Fruit fly (Drosophila melanogaster) whole organism, embryonic: ENCODE results near the gene Kah.
A peak's percentile ranks its signal among the peaks of the same experiment; 100 is the strongest.

ENCODE experiments used
- Abd-B ChIP-seq: fragments of 200-800 bp; sonication (Bioruptor generic); optimal IDR thresholded peaks from 2 replicates; lab custom pipeline; 2018; ENCODE audit warnings: missing biosample characterization, mild to moderate bottlenecking, missing genetic modification characterization, moderate library complexity
- Atf-2 ChIP-seq: fragments of 200-800 bp; sonication (Bioruptor generic); optimal IDR thresholded peaks from 2 replicates; lab custom pipeline; 2016; ENCODE audit warnings: missing biosample characterization, missing genetic modification characterization
- CG10209 ChIP-seq: fragments of 200-800 bp; sonication (Bioruptor generic); optimal IDR thresholded peaks from 3 replicates; lab custom pipeline; 2017; ENCODE audit warnings: missing biosample characterization, mild to moderate bottlenecking, missing genetic modification characterization, missing genetic modification reagents
- CG10565 ChIP-seq: fragments of 200-800 bp; sonication (Bioruptor generic); optimal IDR thresholded peaks from 3 replicates; lab custom pipeline; 2016; ENCODE audit warnings: missing biosample characterization, mild to moderate bottlenecking, missing genetic modification characterization
- CG12299 ChIP-seq: fragments of 200-800 bp; sonication (Bioruptor generic); optimal IDR thresholded peaks from 2 replicates; lab custom pipeline; 2018; ENCODE audit warnings: missing biosample characterization, mild to moderate bottlenecking, missing genetic modification characterization
- CG12659 ChIP-seq: fragments of 200-800 bp; sonication (Bioruptor generic); optimal IDR thresholded peaks from 3 replicates; lab custom pipeline; 2017; ENCODE audit warnings: mild to moderate bottlenecking, missing biosample characterization, missing genetic modification reagents, missing genetic modification characterization
- CG12769 ChIP-seq: fragments of 200-800 bp; sonication (Bioruptor generic); optimal IDR thresholded peaks from 2 replicates; lab custom pipeline; 2019; ENCODE audit warnings: missing biosample characterization, mild to moderate bottlenecking, missing genetic modification characterization, moderate library complexity
- CG14710 ChIP-seq: fragments of 200-800 bp; sonication (Bioruptor generic); optimal IDR thresholded peaks from 3 replicates; lab custom pipeline; 2019; ENCODE audit warnings: missing biosample characterization, mild to moderate bottlenecking, missing genetic modification characterization, moderate library complexity
- CG16815 ChIP-seq: fragments of 200-800 bp; sonication (Bioruptor generic); optimal IDR thresholded peaks from 3 replicates; lab custom pipeline; 2017; ENCODE audit warnings: missing biosample characterization, mild to moderate bottlenecking, missing genetic modification characterization
- CG16863 ChIP-seq: fragments of 200-800 bp; sonication (Bioruptor generic); optimal IDR thresholded peaks from 3 replicates; lab custom pipeline; 2016; ENCODE audit warnings: missing biosample characterization, missing genetic modification characterization
- CG17612 ChIP-seq: fragments of 200-800 bp; sonication (Bioruptor generic); IDR thresholded peaks from 2 replicates; pipeline ENCODE4 v1.3.6; 2022; ENCODE audit warnings: missing biosample characterization, missing genetic modification characterization
- CG17802 ChIP-seq: fragments of 200-800 bp; sonication (Bioruptor generic); optimal IDR thresholded peaks from 2 replicates; lab custom pipeline; 2018; ENCODE audit warnings: missing biosample characterization, mild to moderate bottlenecking, missing genetic modification characterization, moderate library complexity
- CG17829 ChIP-seq: fragments of 200-800 bp; optimal IDR thresholded peaks from 2 replicates; lab custom pipeline; 2019; ENCODE audit warnings: missing biosample characterization, mild to moderate bottlenecking, missing genetic modification characterization, moderate library complexity
- CG6683 ChIP-seq: fragments of 200-800 bp; sonication (Bioruptor generic); optimal IDR thresholded peaks from 2 replicates; lab custom pipeline; 2017; ENCODE audit warnings: missing biosample characterization, mild to moderate bottlenecking, missing genetic modification characterization, missing genetic modification reagents
- CG7745 ChIP-seq: fragments of 200-800 bp; sonication (Bioruptor generic); optimal IDR thresholded peaks from 2 replicates; lab custom pipeline; 2018; ENCODE audit warnings: missing biosample characterization, mild to moderate bottlenecking, missing genetic modification characterization, moderate library complexity
- CG7786 ChIP-seq: fragments of 200-800 bp; sonication (Bioruptor generic); optimal IDR thresholded peaks from 2 replicates; lab custom pipeline; 2016; ENCODE audit warnings: missing biosample characterization, missing genetic modification characterization
- CG7963 ChIP-seq: fragments of 200-800 bp; sonication (Bioruptor generic); IDR thresholded peaks from 3 replicates; pipeline ENCODE4 v1.3.6; 2022; ENCODE audit warnings: missing biosample characterization, missing genetic modification characterization; ENCODE audit not compliant: partially characterized antibody
- D19A ChIP-seq: fragments of 200-800 bp; optimal IDR thresholded peaks from 3 replicates; lab custom pipeline; 2019; ENCODE audit warnings: missing biosample characterization, mild to moderate bottlenecking, missing genetic modification characterization, moderate library complexity
- Dad ChIP-seq: fragments of 200-800 bp; sonication (Bioruptor generic); optimal IDR thresholded peaks from 3 replicates; lab custom pipeline; 2016; ENCODE audit warnings: missing biosample characterization, missing genetic modification characterization
- Doc2 ChIP-seq: fragments of 200-800 bp; sonication (Bioruptor generic); IDR thresholded peaks from 2 replicates; pipeline ENCODE4 v1.3.6; 2022; ENCODE audit warnings: missing biosample characterization, missing genetic modification characterization
- Eip74EF ChIP-seq, 2 experiments: fragments of 200-800 bp in 1 of 2; fragments of >200 bp in 1 of 2; sonication (Bioruptor generic) in 1 of 2; optimal IDR thresholded peaks; 2 replicates each; lab custom pipeline; 2017 to 2019; ENCODE audit warnings: missing biosample characterization in 2 of 2, missing genetic modification characterization in 2 of 2, mild to moderate bottlenecking in 1 of 2, moderate library complexity in 1 of 2
- Gsc ChIP-seq: fragments of 200-800 bp; sonication (Bioruptor generic); IDR thresholded peaks from 2 replicates; pipeline ENCODE4 v1.3.6; 2022; ENCODE audit warnings: missing biosample characterization, missing genetic modification characterization
- MTF-1 ChIP-seq: fragments of 200-800 bp; sonication (Bioruptor generic); optimal IDR thresholded peaks from 2 replicates; lab custom pipeline; 2018; ENCODE audit warnings: missing biosample characterization, mild to moderate bottlenecking, missing genetic modification characterization, borderline replicate concordance
- Med ChIP-seq: fragments of 200-800 bp; sonication (Bioruptor generic); peaks from one replicate; lab custom pipeline; 2016; ENCODE audit warnings: missing biosample characterization, missing genetic modification characterization, mild to moderate bottlenecking, inconsistent platforms, moderate library complexity
- Neu2 ChIP-seq: fragments of 200-800 bp; sonication (Bioruptor generic); optimal IDR thresholded peaks from 3 replicates; lab custom pipeline; 2016; ENCODE audit warnings: missing biosample characterization, missing genetic modification characterization, borderline replicate concordance
- Oli ChIP-seq: fragments of 200-800 bp; sonication (Bioruptor generic); optimal IDR thresholded peaks from 2 replicates; lab custom pipeline; 2018; ENCODE audit warnings: missing biosample characterization, mild to moderate bottlenecking, missing genetic modification characterization, moderate library complexity
- Ravus ChIP-seq: fragments of 200-800 bp; sonication (Bioruptor generic); IDR thresholded peaks from 2 replicates; pipeline ENCODE4 v1.3.6; 2022; ENCODE audit warnings: missing biosample characterization, missing genetic modification characterization
- Rx ChIP-seq: fragments of 200-800 bp; sonication (Bioruptor generic); IDR thresholded peaks from 2 replicates; pipeline ENCODE4 v1.3.6; 2022; ENCODE audit warnings: missing biosample characterization, missing genetic modification characterization
- bab2 ChIP-seq: fragments of 200-800 bp; sonication (Bioruptor generic); optimal IDR thresholded peaks from 2 replicates; lab custom pipeline; 2016; ENCODE audit warnings: missing biosample characterization, missing genetic modification characterization
- bcd ChIP-seq: fragments of 200-800 bp; sonication (Bioruptor generic); optimal IDR thresholded peaks from 2 replicates; lab custom pipeline; 2017; ENCODE audit warnings: missing biosample characterization, mild to moderate bottlenecking, missing genetic modification characterization
- bsh ChIP-seq, 2 experiments: fragments of 200-800 bp; sonication (Bioruptor generic); optimal IDR thresholded peaks; 2 replicates each; lab custom pipeline; 2017 to 2018; ENCODE audit warnings: mild to moderate bottlenecking in 2 of 2, missing biosample characterization in 2 of 2, missing genetic modification characterization in 2 of 2, moderate library complexity in 1 of 2
- dm ChIP-seq: fragments of 200-800 bp; sonication (Bioruptor generic); optimal IDR thresholded peaks from 3 replicates; lab custom pipeline; 2016; ENCODE audit warnings: missing biosample characterization, missing genetic modification characterization
- dmrt99B ChIP-seq: fragments of 200-800 bp; sonication (Bioruptor generic); optimal IDR thresholded peaks from 2 replicates; lab custom pipeline; 2018; ENCODE audit warnings: missing biosample characterization, mild to moderate bottlenecking, missing genetic modification characterization, moderate library complexity
- dpn ChIP-seq, 2 experiments: fragments of 200-800 bp; sonication (Bioruptor generic); optimal IDR thresholded peaks; 3 replicates each; lab custom pipeline; 2016; ENCODE audit warnings: missing biosample characterization in 2 of 2, missing genetic modification characterization in 2 of 2
- ems ChIP-seq: fragments of 200-800 bp; sonication (Bioruptor generic); optimal IDR thresholded peaks from 3 replicates; lab custom pipeline; 2016; ENCODE audit warnings: missing biosample characterization, missing genetic modification characterization
- eyg ChIP-seq: fragments of 200-800 bp; sonication (Bioruptor generic); optimal IDR thresholded peaks from 3 replicates; lab custom pipeline; 2016; ENCODE audit warnings: missing biosample characterization, missing genetic modification characterization
- gcm2 ChIP-seq: fragments of 200-800 bp; sonication (Bioruptor generic); optimal IDR thresholded peaks from 2 replicates; lab custom pipeline; 2016; ENCODE audit warnings: missing biosample characterization, missing genetic modification characterization
- hkb ChIP-seq, 2 experiments: fragments of 200-800 bp in 1 of 2; fragments of >200 bp in 1 of 2; sonication (Bioruptor generic) in 1 of 2; IDR thresholded peaks in 1 of 2; optimal IDR thresholded peaks in 1 of 2; 2 replicates each; pipeline versions ENCODE4 v1.3.6 to Lab custom; 2017 to 2022; ENCODE audit warnings: missing biosample characterization in 1 of 2, missing genetic modification characterization in 1 of 2
- inv ChIP-seq: fragments of 200-800 bp; sonication (Bioruptor generic); IDR thresholded peaks from 2 replicates; pipeline ENCODE4 v1.3.6; 2022; ENCODE audit warnings: missing biosample characterization, missing genetic modification characterization; ENCODE audit not compliant: partially characterized antibody
- nom ChIP-seq: fragments of 200-800 bp; sonication (Bioruptor generic); optimal IDR thresholded peaks from 2 replicates; lab custom pipeline; 2017; ENCODE audit warnings: missing biosample characterization, missing genetic modification characterization, mild to moderate bottlenecking, moderate library complexity, missing genetic modification reagents
- pan ChIP-seq, 4 experiments: fragments of >200 bp in 3 of 4; fragments of 200-800 bp in 1 of 4; sonication (Bioruptor generic) in 1 of 4; optimal IDR thresholded peaks in 3 of 4; IDR thresholded peaks in 1 of 4; 2 replicates each; pipeline versions ENCODE4 v1.3.6 to Lab custom; 2017 to 2022; ENCODE audit warnings: missing biosample characterization in 2 of 4, missing genetic modification characterization in 2 of 4, mixed read lengths in 1 of 4
- phol ChIP-seq: fragments of 200-800 bp; sonication (Bioruptor generic); optimal IDR thresholded peaks from 3 replicates; lab custom pipeline; 2018; ENCODE audit warnings: missing biosample characterization, mild to moderate bottlenecking, missing genetic modification characterization, moderate library complexity
- ranshi ChIP-seq: fragments of 200-800 bp; sonication (Bioruptor generic); IDR thresholded peaks from 2 replicates; pipeline ENCODE4 v1.3.6; 2022; ENCODE audit warnings: missing biosample characterization, missing genetic modification characterization
- rib ChIP-seq: fragments of 200-800 bp; sonication (Bioruptor generic); IDR thresholded peaks from 2 replicates; pipeline ENCODE4 v1.3.6; 2022; ENCODE audit warnings: missing biosample characterization, missing genetic modification characterization
- sqz ChIP-seq: fragments of 200-800 bp; sonication (Bioruptor generic); optimal IDR thresholded peaks from 3 replicates; lab custom pipeline; 2018; ENCODE audit warnings: missing biosample characterization, mild to moderate bottlenecking, missing genetic modification characterization
- tio ChIP-seq: fragments of 200-800 bp; sonication (Bioruptor generic); optimal IDR thresholded peaks from 2 replicates; lab custom pipeline; 2017; ENCODE audit warnings: missing biosample characterization, missing genetic modification characterization, inconsistent platforms
- wdn ChIP-seq: fragments of 200-800 bp; sonication (Bioruptor generic); IDR thresholded peaks from 2 replicates; pipeline ENCODE4 v1.3.6; 2022; ENCODE audit warnings: missing biosample characterization, missing genetic modification characterization
- zfh1 ChIP-seq: fragments of 200-800 bp; sonication (Bioruptor generic); IDR thresholded peaks from 3 replicates; pipeline ENCODE4 v1.3.6; 2022; ENCODE audit warnings: missing biosample characterization, missing genetic modification characterization

Gene Kah

DNA sequence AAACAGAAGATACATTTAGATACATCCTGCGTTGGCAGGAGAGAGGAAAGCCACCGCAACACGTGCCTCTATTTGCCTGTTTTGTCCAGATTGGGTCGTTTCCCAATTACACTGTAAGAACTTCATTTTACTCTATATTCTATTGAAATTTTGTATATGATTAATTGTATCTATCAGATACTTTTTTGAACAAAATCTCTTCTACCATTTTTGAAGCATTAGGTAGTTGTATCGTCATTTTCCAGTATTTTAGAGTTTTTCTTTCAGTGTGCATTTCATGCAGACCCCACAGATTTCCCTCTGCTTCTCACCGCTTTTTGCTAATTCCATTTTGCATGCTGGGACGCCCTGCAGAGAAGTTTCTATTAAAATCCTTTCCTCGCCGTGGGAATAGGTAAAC is 34.5 kb downstream of the Kah start (continued):
- peak; percentile 26 for TF ChIP-seq CG16815
- peak; percentile 26 for TF ChIP-seq gcm2 (GFP tag; lab: Kevin White, UChicago)
- TF ChIP-seq ems (GFP tag; lab: Kevin White, UChicago), result no peak
- no peak for TF ChIP-seq CG7963 (GFP tag; lab: Robert Waterston, UW)
- TF ChIP-seq dm (GFP tag; lab: Kevin White, UChicago), result no peak
- peak; percentile 23 for TF ChIP-seq D19A (tag; lab: Kevin White, UChicago)
- TF ChIP-seq nom, result no peak
- no peak for TF ChIP-seq sqz (GFP tag; lab: Kevin White, UChicago)
- TF ChIP-seq CG6683 (GFP tag; lab: Kevin White, UChicago), result peak; percentile 29
- TF ChIP-seq wdn (GFP tag; lab: Robert Waterston, UW), result 0 out of 2 replicates have a peak, but pooled peaks have one; percentile 35
- peak; percentile 52 for TF ChIP-seq CG10209 (GFP tag; lab: Kevin White, UChicago)
- no peak for TF ChIP-seq Gsc (GFP tag; lab: Robert Waterston, UW)
- no peak; the same call in 1 of the 2 replicates for TF ChIP-seq Ravus (GFP tag; lab: Robert Waterston, UW)
- no peak for TF ChIP-seq CG12769
- no peak for TF ChIP-seq CG17802 (tag; lab: Kevin White, UChicago)
- TF ChIP-seq CG14710 (tag; lab: Kevin White, UChicago), result peak; percentile 31
- no peak for TF ChIP-seq CG10565 (GFP tag; lab: Kevin White, UChicago)
- no peak for TF ChIP-seq inv (GFP tag; lab: Robert Waterston, UW)
- 0 out of 2 replicates have a peak, but pooled peaks have one; percentile 23 for TF ChIP-seq Rx (GFP tag; lab: Robert Waterston, UW)
- TF ChIP-seq Dad (GFP tag; lab: Kevin White, UChicago), result peak; percentile 26
- no peak for TF ChIP-seq Neu2 (GFP tag; lab: Kevin White, UChicago)
- peak; percentile 16 for TF ChIP-seq Abd-B (GFP tag; lab: Kevin White, UChicago)
- TF ChIP-seq Oli, result peak; percentile 50
- TF ChIP-seq Atf-2 (GFP tag; lab: Kevin White, UChicago), result peak; percentile 13
- peak; percentile 50 for TF ChIP-seq phol
- peak; percentile 8 for TF ChIP-seq bcd (GFP tag; lab: Kevin White, UChicago)
- no peak for TF ChIP-seq pan (optimal IDR thresholded peaks at IDR 0.05; lab: Kevin White, UChicago)
- TF ChIP-seq pan (GFP tag; optimal IDR thresholded peaks at IDR 0.05 in 1 of 2, IDR thresholded peaks at IDR 0.05 in 1 of 2), result peak in 1 of 2 experiments; percentile 63
- peak; percentile 49 for TF ChIP-seq CG12659 (GFP tag; lab: Kevin White, UChicago)
- peak; percentile 65 for TF ChIP-seq CG17829 (tag; lab: Kevin White, UChicago)
- TF ChIP-seq CG12299 (tag; lab: Kevin White, UChicago), result no peak
- no peak for TF ChIP-seq Doc2
- TF ChIP-seq eyg (GFP tag; lab: Kevin White, UChicago), result no peak
- TF ChIP-seq CG7745 (tag; lab: Kevin White, UChicago), result no peak
- TF ChIP-seq bab2 (GFP tag; lab: Kevin White, UChicago), result no peak
- TF ChIP-seq Eip74EF (GFP tag; optimal IDR thresholded peaks at IDR 0.05; lab: Kevin White, UChicago), result no peak
- peak; percentile 1 for TF ChIP-seq Med (GFP tag; lab: Kevin White, UChicago)
- 0 out of 2 replicates have a peak, but pooled peaks have one; percentile 36 for TF ChIP-seq rib
- peak; percentile 18 for TF ChIP-seq MTF-1 (GFP tag; lab: Kevin White, UChicago)
- peak; percentile 65 for TF ChIP-seq ranshi (GFP tag; lab: Robert Waterston, UW)
- peak; percentile 60; the same call in 2 of the 3 replicates for TF ChIP-seq zfh1 (GFP tag; lab: Robert Waterston, UW)
- TF ChIP-seq CG17612, result 0 out of 2 replicates have a peak, but pooled peaks have one; percentile 35
- TF ChIP-seq dpn (GFP tag; optimal IDR thresholded peaks at IDR 0.05; lab: Kevin White, UChicago), result peak; percentile 17 to 49
- no peak for TF ChIP-seq hkb (optimal IDR thresholded peaks at IDR 0.05; lab: Kevin White, UChicago)
- TF ChIP-seq hkb (GFP tag; IDR thresholded peaks at IDR 0.05; lab: Robert Waterston, UW), result peak; percentile 62
- TF ChIP-seq bsh (GFP tag; optimal IDR thresholded peaks at IDR 0.05; lab: Kevin White, UChicago), result peak; percentile 19 to 67
- TF ChIP-seq tio (GFP tag; lab: Kevin White, UChicago), result peak; percentile 29
- peak; percentile 12 for TF ChIP-seq CG16863
- peak; percentile 35 for TF ChIP-seq CG7786 (GFP tag; lab: Kevin White, UChicago)
- peak; percentile 64 for TF ChIP-seq dmrt99B (tag; lab: Kevin White, UChicago)
